ENCODE assay signal across 5 worm cellular contexts in the genomic region with DNA sequence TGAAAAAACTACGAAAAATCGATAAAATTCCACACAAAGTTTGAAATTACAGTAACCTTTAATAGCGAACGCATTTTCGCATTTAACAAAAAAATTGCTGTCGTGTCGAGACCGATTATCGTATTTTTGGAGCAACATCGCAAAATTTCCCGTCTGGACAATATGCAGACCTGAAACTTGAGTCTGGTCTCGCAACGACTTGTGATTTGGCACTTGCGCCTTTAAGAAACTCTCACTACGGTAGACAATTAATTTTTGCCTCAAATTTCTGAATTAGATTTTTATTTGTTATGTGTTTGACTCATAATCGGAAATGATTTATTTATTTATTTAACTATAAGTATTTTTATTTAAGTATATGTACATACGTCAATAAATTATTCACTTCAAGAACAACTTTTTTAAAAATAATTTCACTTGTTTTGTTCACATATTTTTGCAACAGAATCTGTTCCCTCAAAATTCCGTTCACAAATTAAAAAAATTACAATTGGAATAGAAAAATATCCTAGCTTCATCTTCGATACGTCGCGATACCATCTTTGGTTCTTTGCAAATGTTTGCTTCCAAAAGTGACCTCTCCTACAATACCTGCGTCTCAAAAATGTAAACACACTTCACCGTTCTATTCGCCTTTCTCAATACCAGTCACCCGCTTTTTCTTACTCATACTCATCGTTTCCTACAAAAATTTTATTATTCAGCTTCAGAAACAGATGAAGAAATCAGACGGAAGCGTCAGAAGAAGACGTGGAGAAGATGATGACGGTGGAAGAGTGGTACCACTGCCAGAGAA.
TF ChIP-seq lines count a peak whose summit lies in the region.

A gene (plus strand): TSS at position 705 of the 796 bp plus-strand sequence.

TF ChIP-seq in whole organism, L2 larva, 48 proteins besides CTCF, POLR2A, EP300 and RAD21:
- TF ChIP-seq nhr-129 (tag; optimal IDR thresholded peaks at IDR 0.05; lab: Kevin White, UChicago) (peak; percentile 2), snpc-4 (tag; optimal IDR thresholded peaks at IDR 0.05; lab: Kevin White, UChicago) (no peak), fos-1 (tag; optimal IDR thresholded peaks at IDR 0.05; lab: Kevin White, UChicago) (peak; percentile 1)

TF ChIP-seq in whole organism, L3 larva, 47 proteins besides CTCF, POLR2A, EP300 and RAD21:
- TF ChIP-seq pha-4 (tag; optimal IDR thresholded peaks at IDR 0.05; lab: Kevin White, UChicago) (peak; percentile 90), nhr-28 (tag; optimal IDR thresholded peaks at IDR 0.05; lab: Kevin White, UChicago) (no peak)

TF ChIP-seq in whole organism, L4 larva, 104 proteins besides CTCF, POLR2A, EP300 and RAD21:
- TF ChIP-seq nhr-76 (tag; optimal IDR thresholded peaks at IDR 0.05; lab: Kevin White, UChicago) (no peak), F26F4.8 (GFP tag; conservative IDR thresholded peaks at IDR 0.05; lab: Robert Waterston, UW) (no peak), ceh-28 (tag; optimal IDR thresholded peaks at IDR 0.05; lab: Kevin White, UChicago) (no peak), snpc-4 (tag; optimal IDR thresholded peaks at IDR 0.05; lab: Kevin White, UChicago) (no peak), pha-4 (GFP tag; IDR thresholded peaks at IDR 0.05; lab: Robert Waterston, UW) (no peak), pha-4 (tag; optimal IDR thresholded peaks at IDR 0.05; lab: Kevin White, UChicago) (peak; percentile 68), hlh-30 (tag; optimal IDR thresholded peaks at IDR 0.05; lab: Kevin White, UChicago; ENCODE audit: insufficient read depth) (no peak), unc-62 (GFP tag; optimal IDR thresholded peaks at IDR 0.05 in 1 of 2; lab: Kevin White, UChicago) (no peak), unc-62 (tag; optimal IDR thresholded peaks at IDR 0.05; lab: Kevin White, UChicago) (no peak), mdl-1 (tag; optimal IDR thresholded peaks at IDR 0.05; lab: Kevin White, UChicago) (no peak), hif-1 (tag; optimal IDR thresholded peaks at IDR 0.05; lab: Kevin White, UChicago) (no peak)

TF ChIP-seq in whole organism, mixed stage, embryonic, 35 proteins besides CTCF, POLR2A, EP300 and RAD21:
- TF ChIP-seq M03D4.4 (tag; optimal IDR thresholded peaks at IDR 0.05; lab: Kevin White, UChicago) (no peak), flh-1 (GFP tag; optimal IDR thresholded peaks at IDR 0.05; lab: Kevin White, UChicago) (no peak), ces-1 (GFP tag; optimal IDR thresholded peaks at IDR 0.05; lab: Kevin White, UChicago) (no peak), pha-4 (tag; optimal IDR thresholded peaks at IDR 0.05; lab: Kevin White, UChicago) (peak; percentile 57)

TF ChIP-seq in whole organism, young adult, 124 proteins besides CTCF, POLR2A, EP300 and RAD21:
- TF ChIP-seq madf-8 (GFP tag; conservative IDR thresholded peaks at IDR 0.05; lab: Robert Waterston, UW), result peak; percentile 86
- no peak for TF ChIP-seq fkh-3 (tag; optimal IDR thresholded peaks at IDR 0.05; lab: Kevin White, UChicago)
- no peak for TF ChIP-seq pha-4 (tag; optimal IDR thresholded peaks at IDR 0.05; lab: Kevin White, UChicago)
- no peak for TF ChIP-seq Y56A3A.18 (GFP tag; IDR thresholded peaks at IDR 0.05; lab: Robert Waterston, UW)
- no peak for TF ChIP-seq nfya-2 (GFP tag; IDR thresholded peaks at IDR 0.05; lab: Robert Waterston, UW)
- no peak for TF ChIP-seq gei-17 (GFP tag; optimal IDR thresholded peaks at IDR 0.05; lab: Kevin White, UChicago)
- no peak for TF ChIP-seq Y79H2A.3 (GFP tag; conservative IDR thresholded peaks at IDR 0.05; lab: Robert Waterston, UW)
- TF ChIP-seq atf-7 (tag; optimal IDR thresholded peaks at IDR 0.05; lab: Kevin White, UChicago), result no peak
- peak; percentile 88 for TF ChIP-seq madf-6 (GFP tag; IDR thresholded peaks at IDR 0.05; lab: Robert Waterston, UW)
- no peak for TF ChIP-seq lsy-27 (tag; optimal IDR thresholded peaks at IDR 0.05; lab: Kevin White, UChicago; ENCODE audit: borderline replicate concordance, insufficient read depth)
- TF ChIP-seq snpc-4 (GFP tag; optimal IDR thresholded peaks at IDR 0.05; lab: Kevin White, UChicago), result no peak
- no peak for TF ChIP-seq snpc-4 (tag; optimal IDR thresholded peaks at IDR 0.05; lab: Kevin White, UChicago)
- peak; percentile 57 for TF ChIP-seq xnd-1 (tag; optimal IDR thresholded peaks at IDR 0.05; lab: Kevin White, UChicago)
- TF ChIP-seq ztf-18 (tag; optimal IDR thresholded peaks at IDR 0.05; lab: Kevin White, UChicago), result no peak
- no peak for TF ChIP-seq sptf-2 (GFP tag; optimal IDR thresholded peaks at IDR 0.05; lab: Kevin White, UChicago)
- no peak for TF ChIP-seq ztf-25 (GFP tag; IDR thresholded peaks at IDR 0.05; lab: Robert Waterston, UW)
- TF ChIP-seq aptf-3 (GFP tag; IDR thresholded peaks at IDR 0.05; lab: Robert Waterston, UW), result no peak
- TF ChIP-seq efl-1 (GFP tag; optimal IDR thresholded peaks at IDR 0.05; lab: Kevin White, UChicago), result no peak
- no peak for TF ChIP-seq attf-6 (GFP tag; IDR thresholded peaks at IDR 0.05; lab: Robert Waterston, UW)
- TF ChIP-seq F33H1.4 (GFP tag; IDR thresholded peaks at IDR 0.05; lab: Robert Waterston, UW), result peak; percentile 72
- TF ChIP-seq lsl-1 (GFP tag; optimal IDR thresholded peaks at IDR 0.05; lab: Kevin White, UChicago), result peak; percentile 58
- no peak for TF ChIP-seq T07F8.4 (tag; optimal IDR thresholded peaks at IDR 0.05; lab: Kevin White, UChicago)
- no peak for TF ChIP-seq lin-40 (tag; optimal IDR thresholded peaks at IDR 0.05; lab: Kevin White, UChicago)
- no peak for TF ChIP-seq dpl-1 (GFP tag; optimal IDR thresholded peaks at IDR 0.05; lab: Kevin White, UChicago)
- TF ChIP-seq ekl-4 (GFP tag; IDR thresholded peaks at IDR 0.05; lab: Robert Waterston, UW), result no peak
- TF ChIP-seq snpc-1.3 (tag; optimal IDR thresholded peaks at IDR 0.05; lab: Kevin White, UChicago; ENCODE audit: insufficient read depth), result no peak
- peak; percentile 64; the same call in 1 of the 2 replicates for TF ChIP-seq ceh-91 (GFP tag; IDR thresholded peaks at IDR 0.05; lab: Robert Waterston, UW)
